Worm (Caenorhabditis elegans): ENCODE data around the gene C31C9.9.
"Not testable (repeated sequence)": the region's sequence is repeated elsewhere in the genome, so short reads cannot be mapped to it uniquely, and the experiment has no call there.

The C31C9.9 gene

DNA sequence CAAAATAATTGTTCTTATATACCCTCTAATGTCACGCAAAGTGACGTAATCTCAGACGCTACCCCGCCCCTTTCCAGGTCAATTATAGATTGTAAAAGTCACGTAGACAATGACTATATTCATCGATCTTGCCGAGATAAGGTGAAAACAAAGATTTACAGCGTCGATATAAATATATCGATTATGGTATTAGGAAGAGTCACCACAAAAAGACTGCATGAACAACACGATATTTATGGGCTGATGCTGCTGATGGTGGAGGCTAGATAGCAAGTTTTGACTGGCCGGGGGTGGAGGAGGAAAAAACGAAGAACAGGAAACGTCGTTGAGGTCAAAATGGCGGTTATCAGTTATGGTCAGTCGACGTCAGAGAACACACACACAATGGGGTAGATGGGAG is 16.2 kb upstream of the C31C9.9 start (continued):
- TF ChIP-seq ztf-11 (tag; optimal IDR thresholded peaks at IDR 0.05) (no peak), nhr-10 (tag; optimal IDR thresholded peaks at IDR 0.05) (no peak)

DNA sequence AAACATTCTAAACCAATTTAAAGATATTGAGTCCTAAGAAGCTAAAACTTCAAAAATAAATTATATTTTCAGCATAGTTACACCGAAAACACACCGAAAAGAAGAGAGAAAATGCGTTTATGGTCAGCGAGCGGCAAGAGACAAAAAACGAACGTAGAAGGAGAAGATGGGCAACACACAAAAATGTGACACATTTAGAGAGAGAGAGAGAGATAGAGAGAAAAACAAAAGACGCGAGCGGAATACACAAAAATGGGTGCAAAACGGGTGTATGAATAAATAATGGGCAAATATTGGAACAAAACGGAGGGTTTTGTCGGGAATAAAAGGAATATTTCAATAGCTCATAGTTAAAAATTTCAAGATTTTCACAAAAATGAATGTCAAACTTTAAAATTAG is 14.6 kb upstream of the C31C9.9 start:
- TF ChIP-seq nhr-10 (tag; optimal IDR thresholded peaks at IDR 0.05) = no peak
- no peak for TF ChIP-seq unc-39 (tag; optimal IDR thresholded peaks at IDR 0.05)
- TF ChIP-seq unc-55 (GFP tag; optimal IDR thresholded peaks at IDR 0.05) = peak; percentile 50
- TF ChIP-seq F13H6.1 (tag; optimal IDR thresholded peaks at IDR 0.05) = peak; percentile 39
- TF ChIP-seq lsy-2 (tag; optimal IDR thresholded peaks at IDR 0.05) = peak in 1 of 2 experiments; percentile 38
- TF ChIP-seq C34F6.9 (tag; optimal IDR thresholded peaks at IDR 0.05) = peak; percentile 39
- TF ChIP-seq nhr-237 (tag; optimal IDR thresholded peaks at IDR 0.05) = no peak
- peak; percentile 49 for TF ChIP-seq nhr-25 (tag; optimal IDR thresholded peaks at IDR 0.05)
- no peak for TF ChIP-seq nhr-77 (tag; optimal IDR thresholded peaks at IDR 0.05)
- TF ChIP-seq crh-2 (tag; optimal IDR thresholded peaks at IDR 0.05) = peak; percentile 49
- peak; percentile 85 for TF ChIP-seq sma-9 (GFP tag; optimal IDR thresholded peaks at IDR 0.05)
- no peak for TF ChIP-seq sma-9 (tag; optimal IDR thresholded peaks at IDR 0.05)
- no peak for TF ChIP-seq lin-39 (tag; optimal IDR thresholded peaks at IDR 0.05)
- TF ChIP-seq nhr-21 (tag; optimal IDR thresholded peaks at IDR 0.05) = peak; percentile 7
- TF ChIP-seq blmp-1 (tag; optimal IDR thresholded peaks at IDR 0.05; ENCODE audit: insufficient read depth) = peak; percentile 1
- TF ChIP-seq fos-1 (tag; optimal IDR thresholded peaks at IDR 0.05) = peak; percentile 45

DNA sequence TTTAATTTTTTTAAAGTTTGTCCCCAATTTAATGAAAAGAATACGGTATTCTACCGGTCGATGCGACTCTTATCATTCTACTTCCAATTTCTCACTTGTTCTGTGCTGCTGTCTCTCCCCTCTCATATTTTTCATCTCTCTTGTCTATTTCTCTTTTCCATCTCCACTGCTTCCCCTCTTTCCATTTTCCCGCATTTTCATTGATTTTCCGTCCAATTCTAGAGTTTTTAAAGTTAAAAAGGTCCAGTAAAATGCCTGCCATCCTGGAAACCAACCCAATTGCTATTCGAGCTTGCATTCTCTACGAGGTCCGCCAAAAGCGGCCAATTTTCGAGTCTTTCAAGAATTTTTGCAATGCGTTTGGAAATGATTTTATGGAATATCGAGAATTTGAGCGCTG is 13.5 kb upstream of the C31C9.9 start, which contains the start of gene fbxa-167:
Gene fbxa-167, plus strand, starts transcription at position 179 of the 400 bp plus-strand sequence.
- no peak for TF ChIP-seq ztf-11 (tag; optimal IDR thresholded peaks at IDR 0.05)
- no peak for TF ChIP-seq unc-39 (tag; optimal IDR thresholded peaks at IDR 0.05)
- TF ChIP-seq ama-1 (optimal IDR thresholded peaks at IDR 0.05) = no peak
- TF ChIP-seq lin-13 (GFP tag; optimal IDR thresholded peaks at IDR 0.05) = no peak
- no peak for TF ChIP-seq alr-1 (tag; optimal IDR thresholded peaks at IDR 0.05)
- TF ChIP-seq crh-2 (tag; optimal IDR thresholded peaks at IDR 0.05) = no peak
- TF ChIP-seq ceh-16 (tag; optimal IDR thresholded peaks at IDR 0.05) = no peak
- no peak for TF ChIP-seq mdl-1 (tag; optimal IDR thresholded peaks at IDR 0.05)
- no peak for TF ChIP-seq nhr-6 (tag; optimal IDR thresholded peaks at IDR 0.05)
- TF ChIP-seq snpc-4 (tag; optimal IDR thresholded peaks at IDR 0.05) = no peak
- no peak for TF ChIP-seq nhr-10 (tag; optimal IDR thresholded peaks at IDR 0.05)
- peak; percentile 16 for TF ChIP-seq unc-55 (GFP tag; optimal IDR thresholded peaks at IDR 0.05)
- peak; percentile 4 for TF ChIP-seq fos-1 (tag; optimal IDR thresholded peaks at IDR 0.05)
- TF ChIP-seq sem-4 (tag; optimal IDR thresholded peaks at IDR 0.05) = no peak
- TF ChIP-seq R02D3.7 (tag; optimal IDR thresholded peaks at IDR 0.05) = no peak

DNA sequence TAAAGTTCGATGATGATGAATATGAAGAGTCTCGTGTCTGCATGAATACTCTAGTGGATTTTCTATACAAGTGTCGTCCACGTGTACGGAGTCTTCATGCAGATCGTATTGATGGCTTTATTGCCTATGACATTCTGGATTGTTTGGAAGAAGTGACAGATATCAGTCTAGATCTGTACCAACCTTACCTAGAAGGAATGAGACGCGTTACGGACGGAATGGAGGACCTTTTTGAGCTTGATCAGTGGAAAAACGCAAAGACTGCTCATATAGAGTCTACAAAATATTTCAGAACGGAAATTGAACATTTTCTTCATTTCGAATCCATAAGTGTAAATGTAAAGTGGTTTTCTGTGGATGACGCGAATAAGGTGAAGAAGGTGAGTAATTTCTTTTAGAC is 6.6 kb upstream of the C31C9.9 start, which contains the start of gene fbxa-169:
Gene fbxa-169, plus strand, starts transcription at position 301 of the 400 bp plus-strand sequence.
- TF ChIP-seq sem-4 (tag; optimal IDR thresholded peaks at IDR 0.05) (no peak), sma-9 (GFP tag; optimal IDR thresholded peaks at IDR 0.05) (no peak), sma-9 (tag; optimal IDR thresholded peaks at IDR 0.05) (no peak)

DNA sequence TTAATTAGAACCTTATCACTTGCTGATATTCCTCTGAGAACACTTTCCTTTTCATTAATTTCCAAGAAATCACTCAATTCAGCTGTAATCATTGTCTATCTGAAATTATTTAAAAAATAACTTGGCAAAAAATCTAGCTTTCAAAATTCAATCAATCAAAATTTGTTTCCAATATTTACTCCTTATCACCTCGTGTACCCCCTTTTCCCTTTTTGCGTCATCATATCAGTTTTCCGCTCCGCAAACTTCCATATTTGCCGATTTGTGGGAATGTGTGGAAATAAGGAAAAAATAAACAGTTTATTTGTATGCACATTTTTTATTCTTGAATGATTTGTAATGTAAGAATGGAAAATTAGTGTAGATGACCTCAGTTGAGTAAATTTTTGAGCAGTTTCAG is 7.2 kb downstream of the C31C9.9 start, which contains the start of gene C31C9.6:
Gene C31C9.6, minus strand, starts transcription at position 101 of the 400 bp plus-strand sequence.
- not testable (repeated sequence) for TF ChIP-seq alr-1, nhr-12, unc-39 (tag; optimal IDR thresholded peaks at IDR 0.05)

DNA sequence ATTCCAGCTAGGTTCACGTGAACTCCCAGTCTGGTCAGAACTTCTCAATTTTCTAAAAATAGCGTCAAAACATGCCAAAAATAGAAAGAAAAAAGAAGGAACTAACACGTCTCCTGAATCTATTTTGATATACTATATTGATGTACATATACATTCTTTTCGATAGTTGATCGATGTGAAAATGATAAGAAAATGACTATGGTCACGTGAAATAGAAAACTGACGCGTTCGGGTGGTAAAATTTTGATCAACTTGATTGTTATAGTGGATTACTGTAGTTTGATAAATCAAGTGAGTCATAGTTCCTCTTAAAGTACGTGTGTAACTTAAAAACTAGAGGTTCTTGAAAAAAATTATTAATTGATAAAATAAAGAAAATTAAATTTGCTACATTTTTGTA is 9.6 kb downstream of the C31C9.9 start:
- TF ChIP-seq unc-39 (tag; optimal IDR thresholded peaks at IDR 0.05) = no peak
- no peak for TF ChIP-seq elt-3 (tag; optimal IDR thresholded peaks at IDR 0.05)
- no peak for TF ChIP-seq sem-4 (tag; optimal IDR thresholded peaks at IDR 0.05)
- TF ChIP-seq sma-9 (GFP tag; optimal IDR thresholded peaks at IDR 0.05) = peak; percentile 61
- no peak for TF ChIP-seq sma-9 (tag; optimal IDR thresholded peaks at IDR 0.05)
- no peak for TF ChIP-seq alr-1 (tag; optimal IDR thresholded peaks at IDR 0.05)
- no peak for TF ChIP-seq lin-39 (tag; optimal IDR thresholded peaks at IDR 0.05)
- no peak for TF ChIP-seq egl-27 (tag; optimal IDR thresholded peaks at IDR 0.05)
- no peak for TF ChIP-seq nhr-237 (tag; optimal IDR thresholded peaks at IDR 0.05)
- TF ChIP-seq ztf-11 (tag; optimal IDR thresholded peaks at IDR 0.05) = no peak
- peak; percentile 13 for TF ChIP-seq gmeb-1 (tag; optimal IDR thresholded peaks at IDR 0.05)
- peak; percentile 16 for TF ChIP-seq nhr-21 (tag; optimal IDR thresholded peaks at IDR 0.05)
- no peak for TF ChIP-seq ceh-82 (tag; optimal IDR thresholded peaks at IDR 0.05)
- no peak for TF ChIP-seq nhr-23 (tag; optimal IDR thresholded peaks at IDR 0.05)
- TF ChIP-seq sma-3 (GFP tag; optimal IDR thresholded peaks at IDR 0.05) = peak; percentile 45
- TF ChIP-seq dmd-4 (tag; optimal IDR thresholded peaks at IDR 0.05) = no peak
- no peak for TF ChIP-seq unc-55 (GFP tag; optimal IDR thresholded peaks at IDR 0.05)
- TF ChIP-seq mdl-1 (tag; optimal IDR thresholded peaks at IDR 0.05) = no peak
- no peak for TF ChIP-seq zag-1 (tag; optimal IDR thresholded peaks at IDR 0.05)
- no peak for TF ChIP-seq nhr-77 (tag; optimal IDR thresholded peaks at IDR 0.05)
- TF ChIP-seq elt-1 (tag; optimal IDR thresholded peaks at IDR 0.05) = no peak
- TF ChIP-seq nhr-10 (tag; optimal IDR thresholded peaks at IDR 0.05) = no peak
- peak; percentile 73 for TF ChIP-seq crh-2 (tag; optimal IDR thresholded peaks at IDR 0.05)
- TF ChIP-seq ZK546.5 (tag; optimal IDR thresholded peaks at IDR 0.05) = no peak
- no peak for TF ChIP-seq F13H6.1 (tag; optimal IDR thresholded peaks at IDR 0.05)
- TF ChIP-seq blmp-1 (tag; optimal IDR thresholded peaks at IDR 0.05; ENCODE audit: insufficient read depth) = no peak
- no peak for TF ChIP-seq unc-62 (GFP tag; optimal IDR thresholded peaks at IDR 0.05)
- no peak for TF ChIP-seq R02D3.7 (tag; optimal IDR thresholded peaks at IDR 0.05)
- no peak for TF ChIP-seq Y55F3AM.14 (GFP tag; optimal IDR thresholded peaks at IDR 0.05)
- TF ChIP-seq ztf-1 (GFP tag; conservative IDR thresholded peaks at IDR 0.05) = no peak

All from whole organism, L2 larva.